Worm (Caenorhabditis elegans): Measurements from ENCODE around the gene F08G2.7.

ce11 chrII:13789714-13790113 lies 51.2 kb downstream of the F08G2.7 start:
- no peak for TF ChIP-seq ama-1 (optimal IDR thresholded peaks at IDR 0.05)
- no peak for TF ChIP-seq hmg-4 (GFP tag; optimal IDR thresholded peaks at IDR 0.05)
- no peak for TF ChIP-seq ceh-13 (GFP tag; optimal IDR thresholded peaks at IDR 0.05)
- TF ChIP-seq flt-1 (GFP tag; IDR thresholded peaks at IDR 0.05): no peak
- no peak for TF ChIP-seq F13C5.2 (tag; optimal IDR thresholded peaks at IDR 0.05)
- TF ChIP-seq aly-1 (tag; optimal IDR thresholded peaks at IDR 0.05): no peak
- no peak for TF ChIP-seq ceh-36 (tag; optimal IDR thresholded peaks at IDR 0.05)
- TF ChIP-seq tra-4 (tag; optimal IDR thresholded peaks at IDR 0.05): no peak
- no peak for TF ChIP-seq pes-1 (GFP tag; IDR thresholded peaks at IDR 0.05)
